Worm (Caenorhabditis elegans) whole organism, dauer: ENCODE data around the gene aak-1.
A peak's percentile ranks its signal among the peaks of the same experiment; 100 is the strongest.

ENCODE experiments used
- unc-62 ChIP-seq: sonication (generic microtip); optimal IDR thresholded peaks from 2 replicates; lab custom pipeline; 2017; ENCODE audit warnings: missing biosample characterization, missing genetic modification reagents, missing genetic modification characterization

The aak-1 gene

DNA sequence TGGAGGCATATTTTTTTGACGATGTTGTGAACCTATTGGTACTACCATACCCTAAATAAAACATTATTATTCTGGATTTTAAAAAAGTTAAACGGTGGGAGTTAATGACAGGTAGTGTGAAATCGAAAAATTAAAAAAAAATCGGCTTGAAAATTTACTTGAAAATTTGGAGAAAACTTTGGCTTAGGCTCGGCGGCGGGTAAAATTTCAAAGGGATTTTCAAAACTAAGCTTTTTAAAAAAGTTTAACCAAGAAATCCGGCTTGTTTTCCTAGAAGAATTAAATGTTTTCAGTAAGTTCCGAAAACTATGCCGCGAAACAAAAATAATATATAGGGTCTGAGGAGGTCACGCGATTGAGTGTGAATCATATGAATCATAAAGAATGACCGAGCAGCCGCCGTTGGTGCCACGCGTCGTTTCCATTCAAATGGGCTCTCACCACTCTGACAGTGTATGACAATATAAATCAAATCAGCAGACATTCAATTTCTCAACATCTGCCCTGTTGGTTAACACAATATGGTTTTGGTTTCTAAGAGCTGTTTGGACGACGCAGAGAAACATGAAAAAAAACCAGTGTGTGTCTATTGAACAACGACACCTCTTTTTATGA is at the start of gene aak-1:
Gene aak-1 (minus strand): TSS at position 51 of the 615 bp plus-strand sequence.
- TF ChIP-seq unc-62 (GFP tag; lab: Kevin White, UChicago) = no peak

ce11 chrIII:8809245-8809971 is 48.5 kb upstream of the aak-1 start, which contains the start of gene prx-19:
Gene prx-19, minus strand, starts transcription at chrIII:8809295.
- no peak for TF ChIP-seq unc-62 (GFP tag; lab: Kevin White, UChicago)

DNA sequence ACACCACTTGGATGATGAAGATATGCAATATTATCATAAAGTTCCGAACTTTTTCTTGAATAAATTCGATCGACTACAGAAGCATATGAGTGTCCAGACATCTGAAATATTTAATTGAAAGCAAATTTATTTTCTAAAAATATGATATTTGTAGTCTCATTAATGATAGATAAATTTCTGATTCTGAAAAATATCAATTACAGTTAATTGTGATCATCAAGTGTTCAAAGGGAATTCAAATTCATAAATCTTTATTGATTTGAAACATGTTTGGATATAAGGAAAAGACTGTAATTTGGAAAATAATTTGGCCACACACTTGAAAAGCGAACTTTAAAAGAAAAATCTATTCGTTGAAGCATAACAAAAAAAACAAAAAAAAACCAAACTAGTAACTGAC is 46.4 kb upstream of the aak-1 start, which contains the start of gene F54F2.7:
Gene F54F2.7 (minus strand): TSS at position 101 of the 400 bp plus-strand sequence.
- TF ChIP-seq unc-62 (GFP tag; lab: Kevin White, UChicago) = no peak

DNA sequence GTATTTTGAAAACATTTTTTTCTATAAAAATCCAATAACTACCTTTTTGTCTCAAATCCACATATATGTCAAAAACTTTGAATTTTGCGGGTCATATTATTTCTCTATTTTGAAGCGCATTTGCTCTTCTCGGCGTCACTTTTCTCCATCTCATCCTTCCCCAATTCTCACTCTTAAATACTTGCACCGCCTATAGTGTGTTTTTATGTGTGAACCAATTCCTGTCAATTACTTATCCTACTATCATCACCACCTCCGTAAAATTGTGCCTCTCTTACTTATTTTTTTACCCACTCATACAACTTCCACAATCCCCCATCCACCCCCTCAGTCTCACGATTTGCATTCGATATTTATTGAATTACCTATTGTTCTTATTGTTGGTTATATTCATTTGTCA is 44.9 kb upstream of the aak-1 start:
- no peak for TF ChIP-seq unc-62 (GFP tag; lab: Kevin White, UChicago)

ce11 chrIII:8801864-8802818 is 41.3 kb upstream of the aak-1 start:
- peak; percentile 14 for TF ChIP-seq unc-62 (GFP tag; lab: Kevin White, UChicago)

ce11 chrIII:8801352-8801863 is 40.5 kb upstream of the aak-1 start:
- no peak for TF ChIP-seq unc-62 (GFP tag; lab: Kevin White, UChicago)

DNA sequence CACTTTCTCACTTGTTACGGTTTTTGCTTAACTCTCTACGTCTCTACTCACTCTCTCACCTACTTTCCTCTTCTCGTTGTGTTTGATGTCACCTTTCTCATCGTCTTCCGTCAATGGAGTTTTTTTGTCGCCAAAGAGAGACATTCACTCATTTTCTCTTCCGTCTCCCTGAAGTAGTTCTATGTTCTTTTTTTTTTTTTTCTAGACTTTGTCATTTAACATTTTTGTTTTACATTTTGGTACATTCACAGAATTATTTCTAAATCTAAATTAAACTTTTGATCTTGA is 39.9 kb upstream of the aak-1 start:
- TF ChIP-seq unc-62 (GFP tag; lab: Kevin White, UChicago) = no peak

DNA sequence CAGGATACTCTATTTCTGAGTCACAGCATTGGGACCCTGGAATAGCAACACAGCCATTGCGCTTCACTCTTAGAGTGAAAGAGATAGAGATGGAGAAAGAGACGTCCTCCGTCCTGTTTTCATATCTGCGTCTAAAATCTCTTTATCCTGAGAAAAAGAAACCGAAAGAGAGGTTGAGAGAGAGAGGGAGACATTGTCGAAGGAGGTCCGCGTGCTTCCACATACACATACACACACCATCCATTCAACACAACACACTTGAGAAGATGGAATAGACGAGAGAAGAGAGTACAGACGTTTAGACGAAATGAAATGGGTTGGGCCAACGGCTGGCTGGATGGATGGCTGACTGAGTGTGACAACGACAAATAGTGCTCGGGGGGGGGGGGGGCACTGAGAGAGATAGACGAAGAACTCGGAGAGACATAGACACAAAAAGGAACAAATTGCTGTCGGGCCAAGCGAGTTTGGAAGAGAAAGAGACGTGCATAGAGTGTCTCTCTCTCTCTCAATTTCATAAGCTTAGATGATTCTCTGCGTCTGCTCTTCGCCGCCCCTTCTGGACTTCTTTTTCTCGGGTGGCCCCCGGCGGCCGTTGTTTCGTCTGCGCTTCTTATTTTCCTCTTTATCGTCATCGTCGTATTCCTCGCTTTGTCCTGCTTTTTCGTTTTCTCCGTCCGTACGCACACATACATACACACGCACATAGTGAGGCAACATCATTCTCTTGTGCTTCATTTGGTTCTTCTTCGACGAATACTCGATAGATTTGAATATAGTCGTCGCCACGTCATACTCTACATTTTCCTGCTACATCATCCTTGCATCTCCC is 39.3 kb upstream of the aak-1 start, which contains the start of gene F54F2.6:
Gene F54F2.6 (minus strand): TSS at position 738 of the 832 bp plus-strand sequence.
- TF ChIP-seq unc-62 (GFP tag; lab: Kevin White, UChicago) = no peak

DNA sequence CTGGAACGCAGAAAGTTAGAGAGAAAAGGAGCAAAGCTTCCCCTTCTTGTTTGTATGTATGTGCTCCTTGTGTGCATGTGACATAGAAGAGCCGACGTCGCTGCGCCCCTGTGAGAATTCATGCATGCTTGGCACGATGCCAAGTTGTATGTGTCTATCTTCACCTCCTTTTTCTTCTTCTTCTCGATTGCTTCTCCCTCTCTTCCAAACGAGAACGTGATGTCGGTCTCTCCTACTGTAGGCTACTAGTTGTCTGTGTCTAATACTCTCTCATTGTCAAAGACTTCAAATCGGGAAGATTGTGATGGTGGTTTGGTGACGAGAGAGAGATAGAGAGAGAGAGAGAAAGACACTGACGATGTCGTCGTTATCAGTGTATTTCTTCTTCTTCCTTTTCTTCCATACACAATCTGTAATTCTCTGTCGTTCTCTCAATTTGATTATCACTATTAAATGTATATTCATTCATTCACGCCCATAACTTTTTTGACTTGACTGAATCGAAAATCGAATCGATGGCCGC is 36.4 kb upstream of the aak-1 start:
- no peak for TF ChIP-seq unc-62 (GFP tag; lab: Kevin White, UChicago)

DNA sequence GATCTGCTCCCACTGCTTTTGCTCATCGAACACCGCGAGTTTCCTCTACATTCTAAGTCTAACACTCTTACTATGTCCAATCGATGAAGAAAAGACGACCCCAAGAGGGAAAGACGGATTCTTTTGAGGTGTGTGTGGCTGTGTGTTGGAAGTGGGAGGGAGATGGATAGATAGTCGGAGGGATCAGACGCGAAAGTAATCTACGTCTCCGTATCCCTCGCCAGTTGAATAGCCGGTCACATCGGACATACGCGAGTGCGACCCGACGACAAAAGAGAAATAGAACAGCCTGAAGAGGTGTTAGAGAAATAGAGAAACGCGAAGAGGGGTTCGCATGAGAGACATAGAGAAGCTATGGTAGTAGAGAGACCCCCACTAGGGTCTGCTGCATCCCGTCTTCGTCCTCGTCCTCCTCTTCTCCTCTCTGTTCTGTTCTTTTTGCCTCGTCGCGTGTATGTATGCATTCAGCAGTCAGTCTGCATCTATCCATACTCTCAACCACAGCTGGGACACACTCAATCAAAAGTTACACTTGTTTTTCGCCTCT is 34.8 kb upstream of the aak-1 start:
- TF ChIP-seq unc-62 (GFP tag; lab: Kevin White, UChicago) = no peak

DNA sequence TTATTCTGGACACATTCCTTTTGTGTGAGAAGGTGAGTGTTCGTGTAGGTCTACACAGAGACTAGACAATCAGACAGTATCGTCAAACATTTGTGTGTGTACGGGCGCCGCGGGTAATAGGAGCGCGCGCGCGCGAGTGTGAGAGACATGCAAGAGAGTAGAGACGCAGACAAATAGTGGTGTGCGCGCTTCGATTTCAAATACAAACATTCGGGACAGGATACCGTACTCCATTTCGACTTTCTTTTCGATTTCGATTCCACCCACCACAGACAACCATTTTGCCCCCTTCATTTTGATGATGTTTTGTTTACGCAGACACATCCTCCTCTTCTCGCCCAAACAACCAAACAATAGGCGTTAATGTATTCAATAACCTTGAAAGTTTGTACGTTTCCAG is 33.9 kb upstream of the aak-1 start:
- no peak for TF ChIP-seq unc-62 (GFP tag; lab: Kevin White, UChicago)

- TF ChIP-seq unc-62 (GFP tag; lab: Kevin White, UChicago) = no peak
Observed at ce11 chrIII:8792251-8792650, 31.4 kb upstream of the aak-1 start, which contains the start of gene ztf-1. Gene ztf-1, minus strand, starts transcription at chrIII:8792351.

DNA sequence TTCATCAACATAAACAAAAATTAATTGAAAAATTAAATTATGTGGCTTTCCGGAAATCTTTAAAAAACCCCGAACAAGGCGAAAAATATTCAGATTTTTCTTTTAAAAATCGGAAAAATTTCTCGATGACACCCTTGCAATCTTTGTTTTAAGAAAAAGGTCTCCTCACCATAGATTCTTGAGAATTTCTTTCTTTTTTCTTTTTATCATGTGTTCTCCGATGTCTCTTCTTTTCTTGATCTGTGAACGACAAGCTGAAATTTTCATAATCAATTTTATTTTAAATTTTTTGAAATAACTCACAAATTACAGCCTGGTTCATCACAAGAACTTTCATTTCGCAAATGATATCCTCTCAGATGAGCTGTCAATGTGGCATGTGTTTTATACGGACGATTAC is 30.3 kb upstream of the aak-1 start, which contains the start of the genes zfp-1 and F54F2.14:
Gene zfp-1 (plus strand): TSS at position 301 of the 400 bp plus-strand sequence.
Gene F54F2.14 (plus strand): TSS at position 312 of the 400 bp plus-strand sequence.
- no peak for TF ChIP-seq unc-62 (GFP tag; lab: Kevin White, UChicago)

- TF ChIP-seq unc-62 (GFP tag; lab: Kevin White, UChicago) = no peak
Observed at ce11 chrIII:8788690-8789089, 27.8 kb upstream of the aak-1 start.
